Fruit fly (Drosophila melanogaster): Measurements from ENCODE around the gene NP15.6.

dm6 chr3R:18978709-18979108 lies 48.5 kb upstream of the NP15.6 start, which contains the start of gene euc:
- TF ChIP-seq CG2678 (tag; optimal IDR thresholded peaks at IDR 0.05) (no peak), CG9797 (GFP tag; optimal IDR thresholded peaks at IDR 0.05) (no peak), CG15696 (tag; optimal IDR thresholded peaks at IDR 0.05) (no peak), ara (GFP tag; IDR thresholded peaks at IDR 0.05) (no peak), cg (GFP tag; optimal IDR thresholded peaks at IDR 0.05) (no peak)

All from whole organism, embryonic.